Worm (Caenorhabditis elegans): ENCODE results near the gene tim-1.

- TF ChIP-seq nhr-12 (tag; optimal IDR thresholded peaks at IDR 0.05) (no peak), nhr-28 (tag; optimal IDR thresholded peaks at IDR 0.05) (no peak), unc-62 (GFP tag; optimal IDR thresholded peaks at IDR 0.05) (no peak), ztf-11 (tag; optimal IDR thresholded peaks at IDR 0.05) (no peak), lsy-2 (tag; optimal IDR thresholded peaks at IDR 0.05) (no peak), ceh-43 (GFP tag; optimal IDR thresholded peaks at IDR 0.05) (no peak), cnd-1 (tag; optimal IDR thresholded peaks at IDR 0.05) (no peak), pha-4 (tag; optimal IDR thresholded peaks at IDR 0.05) (no peak), unc-39 (tag; optimal IDR thresholded peaks at IDR 0.05) (no peak), nhr-237 (tag; optimal IDR thresholded peaks at IDR 0.05) (no peak)
Observed at ce11 chrIII:12195991-12196390, 54.0 kb downstream of the tim-1 start.

All from whole organism, mixed stage, embryonic.